Fruit fly (Drosophila melanogaster) whole organism, adult: Measurements from ENCODE around the gene CG43731.

ENCODE experiments used
- CG11617 ChIP-seq: fragments of 200-800 bp; sonication (Bioruptor generic); optimal IDR thresholded peaks from 2 replicates; lab custom pipeline; 2017; ENCODE audit warnings: mild to moderate bottlenecking, missing biosample characterization, missing genetic modification reagents, missing genetic modification characterization
- CG14711 ChIP-seq: fragments of 200-800 bp; sonication (Bioruptor generic); optimal IDR thresholded peaks from 2 replicates; lab custom pipeline; 2018; ENCODE audit warnings: missing biosample characterization, mild to moderate bottlenecking, missing genetic modification characterization, moderate library complexity
- CG1620 ChIP-seq: fragments of 200-800 bp; sonication (Bioruptor generic); optimal IDR thresholded peaks from 2 replicates; lab custom pipeline; 2016; ENCODE audit warnings: missing biosample characterization, missing genetic modification characterization
- CG33017 ChIP-seq: fragments of 200-800 bp; sonication (Bioruptor generic); optimal IDR thresholded peaks from 2 replicates; lab custom pipeline; 2018; ENCODE audit warnings: missing biosample characterization, mild to moderate bottlenecking, missing genetic modification characterization, moderate library complexity
- CG5204 ChIP-seq: fragments of 200-800 bp; sonication (Bioruptor generic); optimal IDR thresholded peaks from 2 replicates; lab custom pipeline; 2016; ENCODE audit warnings: missing biosample characterization, missing genetic modification characterization
- CG7045 ChIP-seq: fragments of 200-800 bp; sonication (Bioruptor generic); optimal IDR thresholded peaks from 2 replicates; lab custom pipeline; 2017; ENCODE audit warnings: missing biosample characterization, mild to moderate bottlenecking, missing genetic modification characterization
- CG7101 ChIP-seq: fragments of 200-800 bp; sonication (Bioruptor generic); optimal IDR thresholded peaks from 2 replicates; lab custom pipeline; 2018; ENCODE audit warnings: missing biosample characterization, mild to moderate bottlenecking, missing genetic modification characterization, moderate library complexity
- Crg-1 ChIP-seq: fragments of 200-800 bp; sonication (Bioruptor generic); optimal IDR thresholded peaks from 2 replicates; lab custom pipeline; 2016; ENCODE audit warnings: missing biosample characterization, missing genetic modification characterization
- Hr96 ChIP-seq: fragments of 200-800 bp; sonication (Bioruptor generic); optimal IDR thresholded peaks from 2 replicates; lab custom pipeline; 2016; ENCODE audit warnings: missing biosample characterization, missing genetic modification characterization
- Mnt ChIP-seq: fragments of 200-800 bp; sonication (Bioruptor generic); optimal IDR thresholded peaks from 2 replicates; lab custom pipeline; 2016; ENCODE audit warnings: missing biosample characterization, mild to moderate bottlenecking, missing genetic modification characterization
- bab1 ChIP-seq: fragments of 200-800 bp; sonication (Bioruptor generic); optimal IDR thresholded peaks from 3 replicates; lab custom pipeline; 2019; ENCODE audit warnings: missing biosample characterization, mild to moderate bottlenecking, missing genetic modification characterization, moderate library complexity
- pad ChIP-seq: fragments of 200-800 bp; sonication (Bioruptor generic); optimal IDR thresholded peaks from 3 replicates; lab custom pipeline; 2017; ENCODE audit warnings: missing biosample characterization, missing genetic modification characterization, mild to moderate bottlenecking, moderate library complexity, missing genetic modification reagents
- tj ChIP-seq: fragments of 200-800 bp; sonication (Bioruptor generic); optimal IDR thresholded peaks from 3 replicates; lab custom pipeline; 2017; ENCODE audit warnings: missing biosample characterization, mild to moderate bottlenecking, missing genetic modification characterization, moderate library complexity
- toe ChIP-seq: fragments of 200-800 bp; sonication (Bioruptor generic); optimal IDR thresholded peaks from 2 replicates; lab custom pipeline; 2016; ENCODE audit warnings: missing biosample characterization, missing genetic modification characterization

- TF ChIP-seq CG5204 (GFP tag; lab: Kevin White, UChicago) (no peak), Mnt (no peak), CG7101 (tag; lab: Kevin White, UChicago) (no peak), CG33017 (no peak), CG1620 (no peak), CG11617 (no peak), Crg-1 (GFP tag; lab: Kevin White, UChicago) (no peak), bab1 (no peak), tj (no peak), CG7045 (GFP tag; lab: Kevin White, UChicago) (no peak), Hr96 (GFP tag; lab: Kevin White, UChicago) (no peak), CG14711 (tag; lab: Kevin White, UChicago) (no peak), pad (GFP tag; lab: Kevin White, UChicago) (no peak), toe (GFP tag; lab: Kevin White, UChicago) (no peak)
Observed at dm6 chr2L:19098668-19099067, 3.2 kb upstream of the CG43731 start.
